Worm (Caenorhabditis elegans): ENCODE data around the gene F47B10.5.

ce11 chrX:10932087-10932486, 41.7 kb upstream of the F47B10.5 start:
- TF ChIP-seq let-607 (tag; optimal IDR thresholded peaks at IDR 0.05) (no peak), hrde-1 (tag; optimal IDR thresholded peaks at IDR 0.05; ENCODE audit: borderline replicate concordance) (no peak)

Measured in whole organism, young adult.